Worm (Caenorhabditis elegans): ENCODE results near the gene cdt-2.

cdt-2 gene

ce11 chrV:15015799-15016198 is 24.9 kb upstream of the cdt-2 start:
- no peak for TF ChIP-seq F13C5.2 (tag; optimal IDR thresholded peaks at IDR 0.05)
- no peak for TF ChIP-seq tra-4 (tag; optimal IDR thresholded peaks at IDR 0.05)
- TF ChIP-seq sea-1 (GFP tag; conservative IDR thresholded peaks at IDR 0.05) = no peak

DNA sequence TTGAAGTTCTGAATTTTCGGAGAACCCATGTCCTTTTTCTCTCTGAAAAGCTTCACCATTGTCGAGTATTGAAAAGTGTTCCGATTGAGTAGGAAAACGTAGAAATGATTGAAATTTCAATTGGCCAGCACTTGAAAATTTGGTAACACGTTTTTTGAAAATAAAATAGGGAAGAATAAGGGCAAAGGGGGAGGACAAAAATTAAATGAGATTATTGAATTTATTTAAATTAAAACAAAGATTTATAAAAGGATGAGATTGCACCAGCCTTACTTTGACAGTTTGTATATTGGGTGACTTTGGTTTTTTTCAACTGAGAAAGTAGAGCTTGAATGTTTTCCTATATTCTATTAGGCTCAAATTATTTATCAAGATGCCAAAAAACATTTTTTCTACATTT is 23.2 kb upstream of the cdt-2 start, which contains the start of gene obr-2:
Gene obr-2 (minus strand): TSS at position 101 of the 400 bp plus-strand sequence.
- TF ChIP-seq flt-1 (GFP tag; IDR thresholded peaks at IDR 0.05) (no peak), hnd-1 (tag; optimal IDR thresholded peaks at IDR 0.05) (no peak), ama-1 (optimal IDR thresholded peaks at IDR 0.05) (no peak), aly-1 (tag; optimal IDR thresholded peaks at IDR 0.05) (no peak), scrt-1 (GFP tag; IDR thresholded peaks at IDR 0.05) (no peak)

ce11 chrV:15013328-15013727 is 22.4 kb upstream of the cdt-2 start:
- TF ChIP-seq ceh-36 (tag; optimal IDR thresholded peaks at IDR 0.05) = no peak
- no peak for TF ChIP-seq tra-4 (tag; optimal IDR thresholded peaks at IDR 0.05)
- TF ChIP-seq aly-1 (tag; optimal IDR thresholded peaks at IDR 0.05) = no peak

- TF ChIP-seq B0310.2 (tag; optimal IDR thresholded peaks at IDR 0.05) (no peak), pes-1 (GFP tag; IDR thresholded peaks at IDR 0.05) (no peak), hmbx-1 (tag; optimal IDR thresholded peaks at IDR 0.05) (no peak), tbx-11 (GFP tag; IDR thresholded peaks at IDR 0.05) (no peak), ets-7 (tag; optimal IDR thresholded peaks at IDR 0.05) (no peak), hnd-1 (tag; optimal IDR thresholded peaks at IDR 0.05) (no peak), flt-1 (GFP tag; IDR thresholded peaks at IDR 0.05) (no peak), hmg-4 (GFP tag; optimal IDR thresholded peaks at IDR 0.05) (no peak), ceh-13 (GFP tag; optimal IDR thresholded peaks at IDR 0.05) (no peak), sea-1 (GFP tag; conservative IDR thresholded peaks at IDR 0.05) (no peak), tbx-37 (GFP tag; conservative IDR thresholded peaks at IDR 0.05) (no peak), tra-4 (tag; optimal IDR thresholded peaks at IDR 0.05) (no peak), ceh-36 (tag; optimal IDR thresholded peaks at IDR 0.05) (no peak), aly-1 (tag; optimal IDR thresholded peaks at IDR 0.05) (no peak), scrt-1 (GFP tag; IDR thresholded peaks at IDR 0.05) (no peak)
These were observed 21.8 kb upstream of the cdt-2 start for ce11 chrV:15012542-15013301.

DNA sequence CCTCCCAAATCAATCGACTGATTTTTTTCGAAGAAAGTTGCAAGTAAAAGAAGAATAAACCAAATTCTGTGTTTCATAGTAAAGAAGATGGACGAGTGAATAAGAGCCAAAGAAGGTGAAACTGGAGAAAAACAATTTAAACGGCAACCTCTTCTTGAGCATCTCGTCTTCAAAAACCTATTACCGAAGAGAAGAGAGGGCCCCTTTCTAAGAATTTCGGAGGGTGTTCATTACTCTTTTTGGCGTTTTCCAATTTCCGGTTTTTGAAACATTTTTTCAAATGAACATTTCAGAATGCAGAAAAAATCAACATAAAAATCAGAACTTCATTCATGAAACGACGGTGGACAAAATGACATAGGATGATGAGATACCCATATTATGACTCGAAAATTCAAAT is 20.6 kb upstream of the cdt-2 start, which contains the start of gene nmr-2:
Gene nmr-2 (minus strand): TSS at position 101 of the 400 bp plus-strand sequence.
- TF ChIP-seq B0310.2 (tag; optimal IDR thresholded peaks at IDR 0.05) = no peak
- TF ChIP-seq tbx-37 (GFP tag; conservative IDR thresholded peaks at IDR 0.05) = no peak
- no peak for TF ChIP-seq tbx-11 (GFP tag; IDR thresholded peaks at IDR 0.05)
- TF ChIP-seq scrt-1 (GFP tag; IDR thresholded peaks at IDR 0.05) = no peak
- TF ChIP-seq ceh-13 (GFP tag; optimal IDR thresholded peaks at IDR 0.05) = no peak
- TF ChIP-seq pes-1 (GFP tag; IDR thresholded peaks at IDR 0.05) = no peak

- TF ChIP-seq scrt-1 (GFP tag; IDR thresholded peaks at IDR 0.05) (no peak), ets-7 (tag; optimal IDR thresholded peaks at IDR 0.05) (no peak), hmbx-1 (tag; optimal IDR thresholded peaks at IDR 0.05) (no peak), F13C5.2 (tag; optimal IDR thresholded peaks at IDR 0.05) (no peak), tbx-11 (GFP tag; IDR thresholded peaks at IDR 0.05) (no peak), ama-1 (optimal IDR thresholded peaks at IDR 0.05) (no peak), sea-1 (GFP tag; conservative IDR thresholded peaks at IDR 0.05) (no peak), tbx-37 (GFP tag; conservative IDR thresholded peaks at IDR 0.05) (no peak), ceh-36 (tag; optimal IDR thresholded peaks at IDR 0.05) (no peak), pes-1 (GFP tag; IDR thresholded peaks at IDR 0.05) (no peak), hmg-4 (GFP tag; optimal IDR thresholded peaks at IDR 0.05) (no peak), flt-1 (GFP tag; IDR thresholded peaks at IDR 0.05) (no peak), tra-4 (tag; optimal IDR thresholded peaks at IDR 0.05) (no peak), hnd-1 (tag; optimal IDR thresholded peaks at IDR 0.05) (no peak), B0310.2 (tag; optimal IDR thresholded peaks at IDR 0.05) (no peak), aly-1 (tag; optimal IDR thresholded peaks at IDR 0.05) (no peak), ceh-13 (GFP tag; optimal IDR thresholded peaks at IDR 0.05) (no peak)
These were observed 13.9 kb upstream of the cdt-2 start, which contains the start of gene hrde-2 for ce11 chrV:15004800-15005199. TSS of gene hrde-2 (plus strand) at chrV:15005100.

ce11 chrV:15002184-15002690 is 11.3 kb upstream of the cdt-2 start, which contains the start of the genes fib-1 and mut-15:
TSS of gene fib-1 (minus strand) at chrV:15002223.
TSS of gene mut-15 (plus strand) at chrV:15002543.
- peak; percentile 48 for TF ChIP-seq hmg-4 (GFP tag; optimal IDR thresholded peaks at IDR 0.05)
- TF ChIP-seq pes-1 (GFP tag; IDR thresholded peaks at IDR 0.05) = no peak; the same call in 1 of the 2 replicates
- peak; percentile 60 for TF ChIP-seq ets-7 (tag; optimal IDR thresholded peaks at IDR 0.05)
- TF ChIP-seq F13C5.2 (tag; optimal IDR thresholded peaks at IDR 0.05) = peak; percentile 86
- TF ChIP-seq scrt-1 (GFP tag; IDR thresholded peaks at IDR 0.05) = no peak
- peak; percentile 41 for TF ChIP-seq ceh-13 (GFP tag; optimal IDR thresholded peaks at IDR 0.05)
- TF ChIP-seq tra-4 (tag; optimal IDR thresholded peaks at IDR 0.05) = no peak
- TF ChIP-seq B0310.2 (tag; optimal IDR thresholded peaks at IDR 0.05) = peak; percentile 24

ce11 chrV:15001536-15001935 is 10.6 kb upstream of the cdt-2 start:
- TF ChIP-seq B0310.2 (tag; optimal IDR thresholded peaks at IDR 0.05) (no peak), pes-1 (GFP tag; IDR thresholded peaks at IDR 0.05) (no peak), ets-7 (tag; optimal IDR thresholded peaks at IDR 0.05) (no peak), tbx-11 (GFP tag; IDR thresholded peaks at IDR 0.05) (no peak), aly-1 (tag; optimal IDR thresholded peaks at IDR 0.05) (no peak)

Measured in whole organism, early embryonic.